Worm (Caenorhabditis elegans): Measurements from ENCODE around the gene T27E7.4.

Gene T27E7.4

ce11 chrIV:14534967-14535366 is at the start of gene T27E7.4:
T27E7.4 (minus strand) TSS chrIV:14535067.
- TF ChIP-seq B0310.2 (tag; optimal IDR thresholded peaks at IDR 0.05) (no peak), hmg-4 (GFP tag; optimal IDR thresholded peaks at IDR 0.05) (no peak), tra-4 (tag; optimal IDR thresholded peaks at IDR 0.05) (no peak), sea-1 (GFP tag; conservative IDR thresholded peaks at IDR 0.05) (no peak), scrt-1 (GFP tag; IDR thresholded peaks at IDR 0.05) (no peak), ets-7 (tag; optimal IDR thresholded peaks at IDR 0.05) (no peak), F13C5.2 (tag; optimal IDR thresholded peaks at IDR 0.05) (no peak), flt-1 (GFP tag; IDR thresholded peaks at IDR 0.05) (no peak), ama-1 (optimal IDR thresholded peaks at IDR 0.05) (no peak), ceh-13 (GFP tag; optimal IDR thresholded peaks at IDR 0.05) (no peak), ceh-36 (tag; optimal IDR thresholded peaks at IDR 0.05) (no peak)

ce11 chrIV:14580939-14581338 is 46.1 kb upstream of the T27E7.4 start, which contains the start of gene irld-18:
irld-18 (minus strand) TSS chrIV:14581039.
- TF ChIP-seq hnd-1 (tag; optimal IDR thresholded peaks at IDR 0.05) (no peak), ama-1 (optimal IDR thresholded peaks at IDR 0.05) (no peak), hmbx-1 (tag; optimal IDR thresholded peaks at IDR 0.05) (no peak), ceh-13 (GFP tag; optimal IDR thresholded peaks at IDR 0.05) (no peak), scrt-1 (GFP tag; IDR thresholded peaks at IDR 0.05) (no peak), B0310.2 (tag; optimal IDR thresholded peaks at IDR 0.05) (no peak), hmg-4 (GFP tag; optimal IDR thresholded peaks at IDR 0.05) (no peak), aly-1 (tag; optimal IDR thresholded peaks at IDR 0.05) (no peak), tbx-11 (GFP tag; IDR thresholded peaks at IDR 0.05) (no peak), ets-7 (tag; optimal IDR thresholded peaks at IDR 0.05) (no peak), flt-1 (GFP tag; IDR thresholded peaks at IDR 0.05) (no peak), ceh-36 (tag; optimal IDR thresholded peaks at IDR 0.05) (no peak), tra-4 (tag; optimal IDR thresholded peaks at IDR 0.05) (no peak), pes-1 (GFP tag; IDR thresholded peaks at IDR 0.05) (no peak), F13C5.2 (tag; optimal IDR thresholded peaks at IDR 0.05) (no peak), sea-1 (GFP tag; conservative IDR thresholded peaks at IDR 0.05) (no peak), tbx-37 (GFP tag; conservative IDR thresholded peaks at IDR 0.05) (no peak)

ce11 chrIV:14578650-14579193 is 43.9 kb upstream of the T27E7.4 start, which contains the start of gene Y57G11B.8:
Y57G11B.8 (minus strand) TSS chrIV:14578700.
- no peak for TF ChIP-seq ama-1 (optimal IDR thresholded peaks at IDR 0.05)
- TF ChIP-seq B0310.2 (tag; optimal IDR thresholded peaks at IDR 0.05), result no peak
- TF ChIP-seq ceh-13 (GFP tag; optimal IDR thresholded peaks at IDR 0.05), result no peak
- no peak for TF ChIP-seq F13C5.2 (tag; optimal IDR thresholded peaks at IDR 0.05)
- TF ChIP-seq ets-7 (tag; optimal IDR thresholded peaks at IDR 0.05), result no peak
- TF ChIP-seq hmbx-1 (tag; optimal IDR thresholded peaks at IDR 0.05), result no peak
- TF ChIP-seq scrt-1 (GFP tag; IDR thresholded peaks at IDR 0.05), result no peak
- TF ChIP-seq ceh-36 (tag; optimal IDR thresholded peaks at IDR 0.05), result no peak
- TF ChIP-seq pes-1 (GFP tag; IDR thresholded peaks at IDR 0.05), result no peak
- no peak for TF ChIP-seq hmg-4 (GFP tag; optimal IDR thresholded peaks at IDR 0.05)
- no peak for TF ChIP-seq tra-4 (tag; optimal IDR thresholded peaks at IDR 0.05)
- no peak for TF ChIP-seq tbx-11 (GFP tag; IDR thresholded peaks at IDR 0.05)
- TF ChIP-seq tbx-37 (GFP tag; conservative IDR thresholded peaks at IDR 0.05), result no peak
- TF ChIP-seq sea-1 (GFP tag; conservative IDR thresholded peaks at IDR 0.05), result no peak
- TF ChIP-seq flt-1 (GFP tag; IDR thresholded peaks at IDR 0.05), result no peak
- no peak for TF ChIP-seq aly-1 (tag; optimal IDR thresholded peaks at IDR 0.05)
- no peak for TF ChIP-seq hnd-1 (tag; optimal IDR thresholded peaks at IDR 0.05)

- TF ChIP-seq ets-7 (tag; optimal IDR thresholded peaks at IDR 0.05), result no peak
- TF ChIP-seq tbx-37 (GFP tag; conservative IDR thresholded peaks at IDR 0.05), result peak; percentile 74
- TF ChIP-seq scrt-1 (GFP tag; IDR thresholded peaks at IDR 0.05), result peak; percentile 73
- TF ChIP-seq F13C5.2 (tag; optimal IDR thresholded peaks at IDR 0.05), result peak; percentile 65
- no peak for TF ChIP-seq sea-1 (GFP tag; conservative IDR thresholded peaks at IDR 0.05)
- TF ChIP-seq tbx-11 (GFP tag; IDR thresholded peaks at IDR 0.05), result peak; percentile 66; the same call in 1 of the 2 replicates
- no peak for TF ChIP-seq ceh-36 (tag; optimal IDR thresholded peaks at IDR 0.05)
- TF ChIP-seq aly-1 (tag; optimal IDR thresholded peaks at IDR 0.05), result no peak
- no peak for TF ChIP-seq hmg-4 (GFP tag; optimal IDR thresholded peaks at IDR 0.05)
- no peak for TF ChIP-seq B0310.2 (tag; optimal IDR thresholded peaks at IDR 0.05)
- TF ChIP-seq flt-1 (GFP tag; IDR thresholded peaks at IDR 0.05), result peak; percentile 64
- peak; percentile 44 for TF ChIP-seq hnd-1 (tag; optimal IDR thresholded peaks at IDR 0.05)
- no peak for TF ChIP-seq ama-1 (optimal IDR thresholded peaks at IDR 0.05)
- no peak for TF ChIP-seq tra-4 (tag; optimal IDR thresholded peaks at IDR 0.05)
- TF ChIP-seq hmbx-1 (tag; optimal IDR thresholded peaks at IDR 0.05), result no peak
- no peak for TF ChIP-seq pes-1 (GFP tag; IDR thresholded peaks at IDR 0.05)
- TF ChIP-seq ceh-13 (GFP tag; optimal IDR thresholded peaks at IDR 0.05), result no peak
Observed at ce11 chrIV:14576471-14576870, 41.6 kb upstream of the T27E7.4 start.

- no peak for TF ChIP-seq tra-4 (tag; optimal IDR thresholded peaks at IDR 0.05)
- TF ChIP-seq aly-1 (tag; optimal IDR thresholded peaks at IDR 0.05), result no peak
- no peak for TF ChIP-seq F13C5.2 (tag; optimal IDR thresholded peaks at IDR 0.05)
- TF ChIP-seq pes-1 (GFP tag; IDR thresholded peaks at IDR 0.05), result no peak
- TF ChIP-seq hmg-4 (GFP tag; optimal IDR thresholded peaks at IDR 0.05), result no peak
- no peak for TF ChIP-seq tbx-11 (GFP tag; IDR thresholded peaks at IDR 0.05)
- no peak for TF ChIP-seq tbx-37 (GFP tag; conservative IDR thresholded peaks at IDR 0.05)
- no peak for TF ChIP-seq hmbx-1 (tag; optimal IDR thresholded peaks at IDR 0.05)
- no peak for TF ChIP-seq B0310.2 (tag; optimal IDR thresholded peaks at IDR 0.05)
- TF ChIP-seq ets-7 (tag; optimal IDR thresholded peaks at IDR 0.05), result no peak
- TF ChIP-seq hnd-1 (tag; optimal IDR thresholded peaks at IDR 0.05), result no peak
Observed at ce11 chrIV:14574282-14574869, 39.5 kb upstream of the T27E7.4 start, which contains the start of the genes Y57G11B.3 and Y57G11B.5. Y57G11B.3 (minus strand) TSS chrIV:14574382. Y57G11B.5 (plus strand) TSS chrIV:14574819.

ce11 chrIV:14573068-14573467 is 38.2 kb upstream of the T27E7.4 start:
- no peak for TF ChIP-seq tbx-11 (GFP tag; IDR thresholded peaks at IDR 0.05)
- no peak for TF ChIP-seq scrt-1 (GFP tag; IDR thresholded peaks at IDR 0.05)
- TF ChIP-seq ets-7 (tag; optimal IDR thresholded peaks at IDR 0.05), result no peak
- no peak for TF ChIP-seq ceh-36 (tag; optimal IDR thresholded peaks at IDR 0.05)
- TF ChIP-seq sea-1 (GFP tag; conservative IDR thresholded peaks at IDR 0.05), result no peak
- no peak for TF ChIP-seq hmbx-1 (tag; optimal IDR thresholded peaks at IDR 0.05)
- no peak for TF ChIP-seq tra-4 (tag; optimal IDR thresholded peaks at IDR 0.05)
- no peak for TF ChIP-seq ceh-13 (GFP tag; optimal IDR thresholded peaks at IDR 0.05)
- no peak for TF ChIP-seq flt-1 (GFP tag; IDR thresholded peaks at IDR 0.05)
- no peak for TF ChIP-seq pes-1 (GFP tag; IDR thresholded peaks at IDR 0.05)
- no peak for TF ChIP-seq aly-1 (tag; optimal IDR thresholded peaks at IDR 0.05)
- no peak for TF ChIP-seq F13C5.2 (tag; optimal IDR thresholded peaks at IDR 0.05)
- no peak for TF ChIP-seq B0310.2 (tag; optimal IDR thresholded peaks at IDR 0.05)
- no peak for TF ChIP-seq ama-1 (optimal IDR thresholded peaks at IDR 0.05)
- no peak for TF ChIP-seq tbx-37 (GFP tag; conservative IDR thresholded peaks at IDR 0.05)
- no peak for TF ChIP-seq hmg-4 (GFP tag; optimal IDR thresholded peaks at IDR 0.05)
- no peak for TF ChIP-seq hnd-1 (tag; optimal IDR thresholded peaks at IDR 0.05)

Measured in whole organism, early embryonic.